Fruit fly (Drosophila melanogaster) Kc167 (cell line): ENCODE results near the gene PAN3.

Experiments
- Sin3A ChIP-seq: fragments of >200 bp; optimal IDR thresholded peaks from 2 replicates; lab custom pipeline; 2018; ENCODE audit warnings: missing external identifiers
- insv ChIP-seq: fragments of >200 bp; optimal IDR thresholded peaks from 3 replicates; lab custom pipeline; 2018; ENCODE audit warnings: missing external identifiers
- ttk ChIP-seq: sonication (Bioruptor generic); optimal IDR thresholded peaks from 2 replicates; lab custom pipeline; 2017; ENCODE audit warnings: missing external identifiers

DNA sequence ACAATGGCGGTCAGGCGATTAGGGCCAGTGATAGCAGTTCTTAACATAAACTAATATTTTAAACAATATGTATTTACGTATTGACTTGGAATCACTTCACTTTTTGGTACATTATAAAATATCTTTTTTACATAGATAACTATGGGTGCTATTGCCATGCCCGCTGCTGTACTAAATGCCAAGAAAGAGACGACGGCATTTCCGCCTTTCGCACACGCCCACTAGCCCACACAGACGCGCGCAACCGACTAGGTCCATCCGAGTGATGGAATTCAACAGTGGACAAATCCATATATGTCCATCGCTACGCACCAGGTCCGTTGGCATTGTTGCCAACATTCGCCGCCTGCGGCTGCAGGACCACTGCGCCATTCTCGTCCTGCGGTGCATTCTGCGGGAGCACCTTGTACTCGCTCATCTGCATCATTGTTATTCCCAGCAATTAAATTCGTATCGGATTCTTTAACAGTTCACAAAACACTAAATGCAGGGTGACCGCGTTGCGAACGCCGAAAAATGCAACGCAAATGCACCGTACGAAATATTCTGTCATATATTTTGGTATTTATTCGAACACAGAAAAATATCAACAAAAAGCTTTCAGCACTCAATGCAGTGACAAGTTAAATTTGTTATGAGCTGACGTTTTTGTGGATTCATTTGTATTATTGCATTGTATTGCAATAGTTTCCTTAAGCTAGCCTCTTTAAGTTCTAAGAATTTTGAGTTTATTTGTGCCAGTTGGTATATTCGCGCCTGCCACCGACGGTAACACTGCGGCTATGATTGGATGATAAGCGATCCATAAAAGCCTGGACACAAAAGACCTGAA lies 24.4 kb upstream of the PAN3 start, which contains the start of the genes scramb2 and Sk2:
- TF ChIP-seq Sin3A = no peak
- TF ChIP-seq insv = no peak
- TF ChIP-seq ttk = no peak
